Worm (Caenorhabditis elegans): ENCODE results near the gene C38C3.3.

C38C3.3 gene

ce11 chrV:1481742-1482141, 13.7 kb upstream of the C38C3.3 start, which contains the start of gene C38C3.4:
C38C3.4 (plus strand) TSS chrV:1482042.
- no peak for TF ChIP-seq fos-1 (tag; optimal IDR thresholded peaks at IDR 0.05)
- TF ChIP-seq F13H6.1 (tag; optimal IDR thresholded peaks at IDR 0.05): no peak
- no peak for TF ChIP-seq snpc-4 (tag; optimal IDR thresholded peaks at IDR 0.05)
- TF ChIP-seq elt-1 (tag; optimal IDR thresholded peaks at IDR 0.05): no peak
- no peak for TF ChIP-seq lin-11 (tag; optimal IDR thresholded peaks at IDR 0.05)
- no peak for TF ChIP-seq nhr-6 (tag; optimal IDR thresholded peaks at IDR 0.05)
- TF ChIP-seq ztf-4 (tag; optimal IDR thresholded peaks at IDR 0.05): no peak
- no peak for TF ChIP-seq elt-3 (tag; optimal IDR thresholded peaks at IDR 0.05)
- TF ChIP-seq unc-39 (tag; optimal IDR thresholded peaks at IDR 0.05): no peak
- no peak for TF ChIP-seq Y55F3AM.14 (GFP tag; optimal IDR thresholded peaks at IDR 0.05)
- no peak for TF ChIP-seq nhr-237 (tag; optimal IDR thresholded peaks at IDR 0.05)
- no peak for TF ChIP-seq nhr-10 (tag; optimal IDR thresholded peaks at IDR 0.05)
- TF ChIP-seq unc-55 (GFP tag; optimal IDR thresholded peaks at IDR 0.05): no peak
- no peak for TF ChIP-seq peb-1 (tag; optimal IDR thresholded peaks at IDR 0.05)

ce11 chrV:1486031-1486430, 9.4 kb upstream of the C38C3.3 start:
- TF ChIP-seq unc-39 (tag; optimal IDR thresholded peaks at IDR 0.05) (no peak), sma-9 (GFP tag; optimal IDR thresholded peaks at IDR 0.05) (peak; percentile 28), sma-9 (tag; optimal IDR thresholded peaks at IDR 0.05) (no peak)

DNA sequence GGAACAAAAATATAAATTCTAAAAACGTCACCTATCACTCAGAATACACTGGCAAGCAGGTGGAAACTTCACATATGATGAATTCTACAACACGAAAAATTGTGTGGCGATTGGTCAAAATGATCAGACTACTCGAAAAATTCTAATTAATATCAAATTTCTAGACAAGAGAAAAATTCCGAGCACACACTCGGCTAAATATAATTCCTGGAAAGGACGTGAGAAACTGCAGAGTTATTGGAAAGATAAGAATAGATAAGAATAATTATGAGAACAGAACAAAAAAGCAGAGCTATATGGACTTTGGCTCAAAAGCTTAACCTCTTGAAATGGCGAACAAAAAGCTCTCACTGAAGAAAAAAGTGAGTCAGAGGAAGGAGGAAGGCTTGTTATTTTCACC, 8.2 kb upstream of the C38C3.3 start:
- no peak for TF ChIP-seq nhr-6 (tag; optimal IDR thresholded peaks at IDR 0.05)
- no peak for TF ChIP-seq sma-9 (GFP tag; optimal IDR thresholded peaks at IDR 0.05)
- TF ChIP-seq sma-9 (tag; optimal IDR thresholded peaks at IDR 0.05): no peak
- TF ChIP-seq gmeb-1 (tag; optimal IDR thresholded peaks at IDR 0.05): no peak
- no peak for TF ChIP-seq aly-2 (tag; optimal IDR thresholded peaks at IDR 0.05)
- no peak for TF ChIP-seq zag-1 (tag; optimal IDR thresholded peaks at IDR 0.05)
- no peak for TF ChIP-seq blmp-1 (tag; optimal IDR thresholded peaks at IDR 0.05; ENCODE audit: insufficient read depth)
- TF ChIP-seq snpc-4 (tag; optimal IDR thresholded peaks at IDR 0.05): no peak
- TF ChIP-seq unc-55 (GFP tag; optimal IDR thresholded peaks at IDR 0.05): no peak
- TF ChIP-seq ztf-1 (GFP tag; conservative IDR thresholded peaks at IDR 0.05): no peak
- TF ChIP-seq nhr-129 (tag; optimal IDR thresholded peaks at IDR 0.05): no peak
- TF ChIP-seq nhr-11 (tag; optimal IDR thresholded peaks at IDR 0.05): no peak
- no peak for TF ChIP-seq mab-5 (tag; optimal IDR thresholded peaks at IDR 0.05)
- no peak for TF ChIP-seq egl-27 (tag; optimal IDR thresholded peaks at IDR 0.05)
- TF ChIP-seq ZK546.5 (tag; optimal IDR thresholded peaks at IDR 0.05): no peak
- no peak for TF ChIP-seq crh-2 (tag; optimal IDR thresholded peaks at IDR 0.05)
- TF ChIP-seq nhr-77 (tag; optimal IDR thresholded peaks at IDR 0.05): no peak
- TF ChIP-seq C34F6.9 (tag; optimal IDR thresholded peaks at IDR 0.05): no peak
- no peak for TF ChIP-seq sma-3 (GFP tag; optimal IDR thresholded peaks at IDR 0.05)

DNA sequence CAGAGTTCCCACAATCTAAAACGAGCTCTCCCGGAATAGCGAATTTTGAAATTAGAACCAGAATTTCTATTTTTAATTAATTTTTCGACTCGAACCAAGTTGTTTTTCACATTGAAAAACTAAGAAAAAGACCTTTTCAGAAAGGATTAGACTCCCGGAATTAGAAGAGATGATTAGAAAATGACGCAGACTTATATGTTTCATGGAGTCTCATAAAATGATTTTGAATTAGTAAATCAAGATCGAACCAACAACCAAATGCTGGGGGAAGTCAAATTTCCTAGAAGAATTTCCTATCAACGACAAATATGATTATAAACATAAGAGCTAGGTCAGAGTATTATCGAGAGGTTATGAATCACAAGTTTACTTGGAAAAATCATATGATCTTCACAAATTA, 6.8 kb upstream of the C38C3.3 start:
- TF ChIP-seq C34F6.9 (tag; optimal IDR thresholded peaks at IDR 0.05) (peak; percentile 14), nhr-10 (tag; optimal IDR thresholded peaks at IDR 0.05) (no peak), blmp-1 (tag; optimal IDR thresholded peaks at IDR 0.05; ENCODE audit: insufficient read depth) (no peak)

DNA sequence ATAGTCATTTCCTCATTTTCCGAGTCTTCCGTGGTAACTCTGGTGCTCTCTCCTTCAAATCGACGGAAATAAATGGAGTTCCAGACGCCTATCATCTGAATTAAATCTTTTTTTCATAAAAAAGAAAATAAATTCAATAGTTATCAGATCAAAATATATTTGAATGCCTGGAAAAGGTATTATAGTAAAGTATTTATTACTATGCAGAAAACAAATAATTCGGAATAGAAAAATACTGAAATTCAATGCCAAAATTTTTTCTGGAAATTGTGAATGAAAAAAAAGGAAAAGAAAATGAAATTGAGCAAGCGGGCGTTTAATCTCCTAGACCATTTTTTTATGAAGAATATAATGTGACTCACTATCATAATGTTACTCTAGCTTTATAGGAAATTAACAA, 3.9 kb upstream of the C38C3.3 start, which contains the start of gene C38C3.6:
Gene C38C3.6 (minus strand): TSS at position 101 of the 400 bp plus-strand sequence.
- no peak for TF ChIP-seq ztf-1 (GFP tag; conservative IDR thresholded peaks at IDR 0.05)
- no peak for TF ChIP-seq lin-39 (tag; optimal IDR thresholded peaks at IDR 0.05)
- TF ChIP-seq unc-62 (GFP tag; optimal IDR thresholded peaks at IDR 0.05): no peak
- no peak for TF ChIP-seq lin-11 (tag; optimal IDR thresholded peaks at IDR 0.05)
- TF ChIP-seq blmp-1 (tag; optimal IDR thresholded peaks at IDR 0.05; ENCODE audit: insufficient read depth): no peak
- no peak for TF ChIP-seq mbf-1 (tag; optimal IDR thresholded peaks at IDR 0.05)
- TF ChIP-seq unc-55 (GFP tag; optimal IDR thresholded peaks at IDR 0.05): no peak
- no peak for TF ChIP-seq lin-13 (GFP tag; optimal IDR thresholded peaks at IDR 0.05)
- TF ChIP-seq dmd-4 (tag; optimal IDR thresholded peaks at IDR 0.05): no peak
- TF ChIP-seq nhr-237 (tag; optimal IDR thresholded peaks at IDR 0.05): no peak
- no peak for TF ChIP-seq skn-1 (tag; optimal IDR thresholded peaks at IDR 0.05)
- no peak for TF ChIP-seq fos-1 (tag; optimal IDR thresholded peaks at IDR 0.05)
- no peak for TF ChIP-seq nhr-6 (tag; optimal IDR thresholded peaks at IDR 0.05)
- no peak for TF ChIP-seq mdl-1 (tag; optimal IDR thresholded peaks at IDR 0.05)
- no peak for TF ChIP-seq zag-1 (tag; optimal IDR thresholded peaks at IDR 0.05)
- TF ChIP-seq crh-2 (tag; optimal IDR thresholded peaks at IDR 0.05): no peak
- no peak for TF ChIP-seq elt-1 (tag; optimal IDR thresholded peaks at IDR 0.05)
- no peak for TF ChIP-seq C34F6.9 (tag; optimal IDR thresholded peaks at IDR 0.05)
- TF ChIP-seq nhr-25 (tag; optimal IDR thresholded peaks at IDR 0.05): no peak
- no peak for TF ChIP-seq nhr-77 (tag; optimal IDR thresholded peaks at IDR 0.05)
